Fruit fly (Drosophila melanogaster) whole organism, embryonic: ENCODE results near the gene ab.
A peak's percentile ranks its signal among the peaks of the same experiment; 100 is the strongest.

ENCODE experiments used
- Asciz ChIP-seq: fragments of 200-800 bp; sonication (Bioruptor generic); optimal IDR thresholded peaks from 2 replicates; lab custom pipeline; 2017; ENCODE audit warnings: missing biosample characterization, mild to moderate bottlenecking, missing genetic modification characterization, missing genetic modification reagents
- Bteb2 ChIP-seq: fragments of 200-800 bp; sonication (Bioruptor generic); optimal IDR thresholded peaks from 2 replicates; lab custom pipeline; 2016; ENCODE audit warnings: missing biosample characterization, missing genetic modification characterization
- CG10431 ChIP-seq: fragments of 200-800 bp; sonication (Bioruptor generic); optimal IDR thresholded peaks from 3 replicates; lab custom pipeline; 2018; ENCODE audit warnings: missing biosample characterization, mild to moderate bottlenecking, missing genetic modification characterization
- CG10543 ChIP-seq: fragments of 200-800 bp; sonication (Bioruptor generic); optimal IDR thresholded peaks from 3 replicates; lab custom pipeline; 2017; ENCODE audit warnings: missing biosample characterization, mild to moderate bottlenecking, missing genetic modification characterization, moderate library complexity
- CG11504 ChIP-seq: fragments of 200-800 bp; sonication (Bioruptor generic); optimal IDR thresholded peaks from 3 replicates; lab custom pipeline; 2019; ENCODE audit warnings: missing biosample characterization, mild to moderate bottlenecking, missing genetic modification characterization, moderate library complexity
- CG11560 ChIP-seq: fragments of 200-800 bp; sonication (Bioruptor generic); IDR thresholded peaks from 3 replicates; pipeline ENCODE4 v1.3.6; 2022; ENCODE audit warnings: missing biosample characterization, missing genetic modification characterization
- CG12942 ChIP-seq: fragments of 200-800 bp; sonication (Bioruptor generic); optimal IDR thresholded peaks from 3 replicates; lab custom pipeline; 2016; ENCODE audit warnings: missing biosample characterization, missing genetic modification characterization
- CG13287 ChIP-seq: fragments of 200-800 bp; sonication (Bioruptor generic); IDR thresholded peaks from 2 replicates; pipeline ENCODE4 v1.3.6; 2022; ENCODE audit warnings: missing biosample characterization, missing genetic modification characterization; ENCODE audit not compliant: partially characterized antibody
- CG13624 ChIP-seq: fragments of 200-800 bp; sonication (Bioruptor generic); optimal IDR thresholded peaks from 2 replicates; lab custom pipeline; 2016; ENCODE audit warnings: missing biosample characterization, missing genetic modification characterization
- CG14014 ChIP-seq: fragments of 200-800 bp; sonication (Bioruptor generic); IDR thresholded peaks from 2 replicates; pipeline ENCODE4 v1.3.6; 2022; ENCODE audit warnings: missing biosample characterization, missing genetic modification characterization
- CG15073 ChIP-seq: fragments of 200-800 bp; sonication (Bioruptor generic); optimal IDR thresholded peaks from 2 replicates; lab custom pipeline; 2016; ENCODE audit warnings: missing biosample characterization, missing genetic modification characterization
- CG17361 ChIP-seq: fragments of 200-800 bp; sonication (Bioruptor generic); IDR thresholded peaks from 3 replicates; pipeline ENCODE4 v1.3.6; 2022; ENCODE audit warnings: missing biosample characterization, missing genetic modification characterization
- CG18764 ChIP-seq: fragments of 200-800 bp; sonication (Bioruptor generic); optimal IDR thresholded peaks from 3 replicates; lab custom pipeline; 2016; ENCODE audit warnings: missing biosample characterization, missing genetic modification characterization
- CG2202 ChIP-seq: fragments of 200-800 bp; sonication (Bioruptor generic); optimal IDR thresholded peaks from 2 replicates; lab custom pipeline; 2018; ENCODE audit warnings: missing biosample characterization, mild to moderate bottlenecking, missing genetic modification characterization
- CG2712 ChIP-seq: fragments of 200-800 bp; optimal IDR thresholded peaks from 3 replicates; lab custom pipeline; 2019; ENCODE audit warnings: missing biosample characterization, mild to moderate bottlenecking, missing genetic modification characterization, moderate library complexity
- CG34422 ChIP-seq: fragments of 200-800 bp; sonication (Bioruptor generic); IDR thresholded peaks from 3 replicates; pipeline ENCODE4 v1.3.6; 2022; ENCODE audit warnings: missing biosample characterization, missing genetic modification characterization
- CG6765 ChIP-seq: fragments of 200-800 bp; sonication (Bioruptor generic); optimal IDR thresholded peaks from 3 replicates; lab custom pipeline; 2017; ENCODE audit warnings: missing biosample characterization, mild to moderate bottlenecking, missing genetic modification characterization
- CG7271 ChIP-seq: fragments of 200-800 bp; sonication (Bioruptor generic); optimal IDR thresholded peaks from 2 replicates; lab custom pipeline; 2018; ENCODE audit warnings: missing biosample characterization, mild to moderate bottlenecking, missing genetic modification characterization, moderate library complexity
- Camta ChIP-seq: fragments of 200-800 bp; sonication (Bioruptor generic); optimal IDR thresholded peaks from 2 replicates; lab custom pipeline; 2016; ENCODE audit warnings: missing biosample characterization, missing genetic modification characterization
- Doc2 ChIP-seq: fragments of 200-800 bp; sonication (Bioruptor generic); IDR thresholded peaks from 2 replicates; pipeline ENCODE4 v1.3.6; 2022; ENCODE audit warnings: missing biosample characterization, missing genetic modification characterization
- Hand ChIP-seq: fragments of 200-800 bp; sonication (Bioruptor generic); optimal IDR thresholded peaks from 2 replicates; lab custom pipeline; 2017; ENCODE audit warnings: mild to moderate bottlenecking, missing biosample characterization, missing genetic modification reagents, missing genetic modification characterization
- MTF-1 ChIP-seq: fragments of 200-800 bp; sonication (Bioruptor generic); optimal IDR thresholded peaks from 2 replicates; lab custom pipeline; 2018; ENCODE audit warnings: missing biosample characterization, mild to moderate bottlenecking, missing genetic modification characterization, borderline replicate concordance
- Med ChIP-seq: fragments of 200-800 bp; sonication (Bioruptor generic); peaks from one replicate; lab custom pipeline; 2016; ENCODE audit warnings: missing biosample characterization, missing genetic modification characterization, mild to moderate bottlenecking, inconsistent platforms, moderate library complexity
- Mrtf ChIP-seq: fragments of 200-800 bp; sonication (Bioruptor generic); IDR thresholded peaks from 3 replicates; pipeline ENCODE4 v1.3.6; 2022; ENCODE audit warnings: missing biosample characterization, missing genetic modification characterization
- PHDP ChIP-seq: fragments of 200-800 bp; sonication (Bioruptor generic); optimal IDR thresholded peaks from 3 replicates; lab custom pipeline; 2018; ENCODE audit warnings: missing biosample characterization, mild to moderate bottlenecking, missing genetic modification characterization, moderate library complexity
- Sin3A ChIP-seq: fragments of >200 bp; optimal IDR thresholded peaks from 2 replicates; lab custom pipeline; 2018
- Sry-β ChIP-seq: fragments of 200-800 bp; sonication (Bioruptor generic); optimal IDR thresholded peaks from 2 replicates; lab custom pipeline; 2018; ENCODE audit warnings: missing biosample characterization, mild to moderate bottlenecking, missing genetic modification characterization, moderate library complexity
- Ssrp ChIP-seq: fragments of 200-800 bp; sonication (Bioruptor generic); optimal IDR thresholded peaks from 2 replicates; lab custom pipeline; 2018; ENCODE audit warnings: missing biosample characterization, mild to moderate bottlenecking, missing genetic modification characterization, moderate library complexity
- Stat92E ChIP-seq, 3 experiments: fragments of >200 bp in 2 of 3; fragments of 200-800 bp in 1 of 3; sonication (Bioruptor generic) in 1 of 3; optimal IDR thresholded peaks; 2 replicates each; lab custom pipeline; 2017 to 2019; ENCODE audit warnings: missing biosample characterization in 3 of 3, missing genetic modification characterization in 3 of 3, mild to moderate bottlenecking in 1 of 3, moderate library complexity in 1 of 3
- ara ChIP-seq: fragments of 200-800 bp; sonication (Bioruptor generic); IDR thresholded peaks from 2 replicates; pipeline ENCODE4 v1.3.6; 2022; ENCODE audit warnings: missing biosample characterization, missing genetic modification characterization
- caup ChIP-seq: fragments of 200-800 bp; sonication (Bioruptor generic); optimal IDR thresholded peaks from 3 replicates; lab custom pipeline; 2017; ENCODE audit warnings: missing biosample characterization, mild to moderate bottlenecking, missing genetic modification characterization, moderate library complexity; ENCODE audit not compliant: severe bottlenecking
- cg ChIP-seq: fragments of 200-800 bp; sonication (Bioruptor generic); optimal IDR thresholded peaks from 3 replicates; lab custom pipeline; 2019; ENCODE audit warnings: missing biosample characterization, mild to moderate bottlenecking, missing genetic modification characterization, moderate library complexity
- dpn ChIP-seq, 2 experiments: fragments of 200-800 bp; sonication (Bioruptor generic); optimal IDR thresholded peaks; 3 replicates each; lab custom pipeline; 2016; ENCODE audit warnings: missing biosample characterization in 2 of 2, missing genetic modification characterization in 2 of 2
- emc ChIP-seq: fragments of 200-800 bp; sonication (Bioruptor generic); optimal IDR thresholded peaks from 2 replicates; lab custom pipeline; 2016; ENCODE audit warnings: missing biosample characterization, missing genetic modification characterization
- en ChIP-seq: fragments of 200-800 bp; sonication (Bioruptor generic); optimal IDR thresholded peaks from 2 replicates; lab custom pipeline; 2016; ENCODE audit warnings: missing biosample characterization, missing genetic modification characterization
- esg ChIP-seq: fragments of 200-800 bp; sonication (Bioruptor generic); conservative IDR thresholded peaks from 2 replicates; pipeline ENCODE4 v1.3.6; 2022; ENCODE audit warnings: missing biosample characterization, missing genetic modification characterization
- ewg ChIP-seq: fragments of 200-800 bp; sonication (Bioruptor generic); optimal IDR thresholded peaks from 3 replicates; lab custom pipeline; 2017; ENCODE audit warnings: mild to moderate bottlenecking, missing biosample characterization, missing genetic modification reagents, missing genetic modification characterization
- ftz-f1 ChIP-seq: fragments of 200-800 bp; sonication (Bioruptor generic); optimal IDR thresholded peaks from 2 replicates; lab custom pipeline; 2016; ENCODE audit warnings: missing biosample characterization, missing genetic modification characterization
- gcm2 ChIP-seq: fragments of 200-800 bp; sonication (Bioruptor generic); optimal IDR thresholded peaks from 2 replicates; lab custom pipeline; 2016; ENCODE audit warnings: missing biosample characterization, missing genetic modification characterization
- grn ChIP-seq: fragments of 200-800 bp; sonication (Bioruptor generic); optimal IDR thresholded peaks from 3 replicates; lab custom pipeline; 2017; ENCODE audit warnings: missing biosample characterization, missing genetic modification characterization
- hb ChIP-seq: fragments of 200-800 bp; sonication (Bioruptor generic); IDR thresholded peaks from 3 replicates; pipeline ENCODE4 v1.3.6; 2022; ENCODE audit warnings: missing biosample characterization, missing genetic modification characterization; ENCODE audit not compliant: partially characterized antibody
- lmd ChIP-seq: fragments of 200-800 bp; sonication (Bioruptor generic); IDR thresholded peaks from 2 replicates; pipeline ENCODE4 v1.3.6; 2022; ENCODE audit warnings: missing biosample characterization, missing genetic modification characterization
- nerfin-2 ChIP-seq: fragments of 200-800 bp; sonication (Bioruptor generic); IDR thresholded peaks from 2 replicates; pipeline ENCODE4 v1.3.6; 2022; ENCODE audit warnings: missing biosample characterization, missing genetic modification characterization; ENCODE audit not compliant: partially characterized antibody
- p53 ChIP-seq: fragments of 200-800 bp; sonication (Bioruptor generic); optimal IDR thresholded peaks from 2 replicates; lab custom pipeline; 2016; ENCODE audit warnings: missing biosample characterization, missing genetic modification characterization
- ranshi ChIP-seq: fragments of 200-800 bp; sonication (Bioruptor generic); IDR thresholded peaks from 2 replicates; pipeline ENCODE4 v1.3.6; 2022; ENCODE audit warnings: missing biosample characterization, missing genetic modification characterization
- ro ChIP-seq: fragments of 200-800 bp; sonication (Bioruptor generic); IDR thresholded peaks from 2 replicates; pipeline ENCODE4 v1.3.6; 2022; ENCODE audit warnings: missing biosample characterization, missing genetic modification characterization
- slou ChIP-seq: fragments of 200-800 bp; sonication (Bioruptor generic); optimal IDR thresholded peaks from 3 replicates; lab custom pipeline; 2016; ENCODE audit warnings: missing biosample characterization, missing genetic modification characterization
- tio ChIP-seq: fragments of 200-800 bp; sonication (Bioruptor generic); optimal IDR thresholded peaks from 2 replicates; lab custom pipeline; 2017; ENCODE audit warnings: missing biosample characterization, missing genetic modification characterization, inconsistent platforms
- twi ChIP-seq: fragments of 200-800 bp; optimal IDR thresholded peaks from 2 replicates; lab custom pipeline; 2019; ENCODE audit warnings: missing biosample characterization, mild to moderate bottlenecking, missing genetic modification characterization, moderate library complexity
- tx ChIP-seq: fragments of 200-800 bp; sonication (Bioruptor generic); optimal IDR thresholded peaks from 2 replicates; lab custom pipeline; 2016; ENCODE audit warnings: missing biosample characterization, missing genetic modification characterization
- vfl ChIP-seq: fragments of 200-800 bp; sonication (Bioruptor generic); optimal IDR thresholded peaks from 2 replicates; lab custom pipeline; 2016; ENCODE audit warnings: missing biosample characterization, missing genetic modification characterization
- wdn ChIP-seq: fragments of 200-800 bp; sonication (Bioruptor generic); IDR thresholded peaks from 2 replicates; pipeline ENCODE4 v1.3.6; 2022; ENCODE audit warnings: missing biosample characterization, missing genetic modification characterization
- zen2 ChIP-seq: fragments of 200-800 bp; sonication (Bioruptor generic); IDR thresholded peaks from 3 replicates; pipeline ENCODE4 v1.3.6; 2022; ENCODE audit warnings: missing biosample characterization, missing genetic modification characterization; ENCODE audit not compliant: partially characterized antibody

The ab gene

DNA sequence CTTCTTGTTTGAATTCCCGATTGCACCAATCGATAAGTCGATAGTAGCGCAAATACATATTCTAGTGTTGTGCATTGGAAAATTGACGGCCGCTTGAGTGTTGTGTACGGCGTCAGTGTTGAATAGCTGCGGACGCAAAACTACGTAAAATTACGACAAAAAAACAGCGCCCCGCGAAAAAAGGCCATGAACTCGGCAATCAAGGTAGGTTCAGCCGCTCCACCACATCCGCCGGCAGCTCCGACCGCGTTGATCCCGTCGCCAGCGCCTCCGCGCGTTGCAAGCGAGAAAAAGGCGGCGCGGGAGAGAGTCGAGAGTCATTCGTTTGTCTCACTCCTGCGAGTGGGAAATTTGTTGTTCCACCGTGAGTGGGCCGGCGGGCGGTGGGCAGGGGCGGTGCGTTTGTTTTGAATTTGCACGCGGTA lies 67.5 kb downstream of the ab start, which contains the start of gene CG33695 (continued):
- TF ChIP-seq CG10431 (peak; percentile 9), ro (GFP tag; lab: Robert Waterston, UW) (no peak), CG13287 (GFP tag; lab: Robert Waterston, UW) (peak; percentile 87), wdn (peak; percentile 37; the same call in 1 of the 2 replicates), zen2 (GFP tag; lab: Robert Waterston, UW) (peak; percentile 68; the same call in 1 of the 3 replicates), CG2202 (tag; lab: Kevin White, UChicago) (peak; percentile 9), gcm2 (no peak), Sin3A (lab: Kevin White, UChicago) (peak; percentile 59), CG18764 (GFP tag; lab: Kevin White, UChicago) (peak; percentile 36), CG34422 (GFP tag; lab: Robert Waterston, UW) (peak; percentile 43; the same call in 1 of the 3 replicates), CG15073 (no peak), CG14014 (GFP tag; lab: Robert Waterston, UW) (peak; percentile 62), emc (GFP tag; lab: Kevin White, UChicago) (peak; percentile 44), Hand (peak; percentile 6), ara (no peak), cg (GFP tag; lab: Kevin White, UChicago) (no peak), lmd (GFP tag; lab: Robert Waterston, UW) (peak; percentile 47), tio (GFP tag; lab: Kevin White, UChicago) (no peak), vfl (peak; percentile 72), CG12942 (GFP tag; lab: Kevin White, UChicago) (peak; percentile 72), nerfin-2 (GFP tag; lab: Robert Waterston, UW) (peak; percentile 62), ftz-f1 (GFP tag; lab: Kevin White, UChicago) (peak; percentile 88), PHDP (peak; percentile 56), twi (tag; lab: Kevin White, UChicago) (no peak), CG7271 (tag; lab: Kevin White, UChicago) (no peak), ewg (GFP tag; lab: Kevin White, UChicago) (no peak), caup (GFP tag; lab: Kevin White, UChicago) (peak; percentile 72), Asciz (GFP tag; lab: Kevin White, UChicago) (no peak), Doc2 (no peak), CG10543 (GFP tag; lab: Kevin White, UChicago) (peak; percentile 39), Mrtf (no peak), p53 (GFP tag; lab: Kevin White, UChicago) (peak; percentile 43), Stat92E (GFP tag; optimal IDR thresholded peaks at IDR 0.05; lab: Kevin White, UChicago) (no peak), Med (GFP tag; lab: Kevin White, UChicago) (peak; percentile 98), tx (peak; percentile 57), CG11560 (tag; lab: Robert Waterston, UW) (peak; percentile 54; the same call in 1 of the 3 replicates), CG6765 (no peak), Sry-β (peak; percentile 11), CG2712 (peak; percentile 41), CG17361 (peak; percentile 40; the same call in 2 of the 3 replicates)

DNA sequence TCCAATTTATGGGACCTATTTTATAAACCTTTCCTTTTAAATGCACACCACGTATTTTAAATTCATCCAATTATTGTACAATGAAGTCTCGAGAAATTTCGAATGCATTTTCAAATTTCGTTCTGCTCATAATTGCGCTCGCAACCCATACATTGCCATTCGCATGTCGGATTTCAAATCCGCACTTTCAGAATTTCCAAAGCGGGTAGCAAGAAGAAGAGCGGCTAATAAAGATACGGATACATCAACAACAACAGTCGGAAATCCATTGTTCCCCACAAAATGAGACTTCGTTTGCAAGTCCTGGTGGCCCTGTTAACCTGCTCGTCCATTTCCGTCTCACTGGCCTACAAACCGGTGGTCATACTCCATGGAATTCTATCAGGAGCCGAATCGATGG lies 69.6 kb downstream of the ab start, which contains the start of gene Ppt2:
Gene Ppt2, plus strand, starts transcription at position 209 of the 400 bp plus-strand sequence.
- TF ChIP-seq Bteb2 (no peak), CG13624 (GFP tag; lab: Kevin White, UChicago) (peak; percentile 44), slou (GFP tag; lab: Kevin White, UChicago) (no peak), CG11504 (no peak), esg (no peak), dpn (GFP tag; optimal IDR thresholded peaks at IDR 0.05; lab: Kevin White, UChicago) (no peak), grn (no peak), twi (tag; lab: Kevin White, UChicago) (no peak), hb (GFP tag; lab: Robert Waterston, UW) (no peak), en (no peak), Camta (GFP tag; lab: Kevin White, UChicago) (no peak), ranshi (GFP tag; lab: Robert Waterston, UW) (no peak), Ssrp (no peak), MTF-1 (GFP tag; lab: Kevin White, UChicago) (no peak)
